Worm (Caenorhabditis elegans): Measurements from ENCODE around the gene fbxa-136.

The fbxa-136 gene

DNA sequence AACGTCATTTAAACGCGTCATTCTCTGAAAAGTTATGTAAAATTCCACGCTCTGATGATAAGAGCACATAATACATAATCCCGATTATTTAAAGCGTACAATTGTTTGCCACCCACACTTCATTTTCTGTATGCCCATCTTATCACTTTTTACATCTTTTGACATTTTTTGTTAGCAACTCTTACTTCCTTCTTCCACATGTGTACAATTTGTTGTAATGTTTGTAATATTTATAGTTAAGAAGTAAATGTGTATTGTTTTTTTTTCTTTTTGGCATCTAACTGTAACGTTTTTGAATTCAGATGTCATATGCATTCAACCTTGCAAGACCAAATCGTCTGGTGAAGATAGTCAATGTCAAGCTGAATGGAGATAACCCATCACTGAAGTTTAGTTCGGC is at the start of gene fbxa-136:
Gene fbxa-136 (plus strand): TSS at position 301 of the 400 bp plus-strand sequence.
- TF ChIP-seq C34B4.2 (tag; optimal IDR thresholded peaks at IDR 0.05): no peak

DNA sequence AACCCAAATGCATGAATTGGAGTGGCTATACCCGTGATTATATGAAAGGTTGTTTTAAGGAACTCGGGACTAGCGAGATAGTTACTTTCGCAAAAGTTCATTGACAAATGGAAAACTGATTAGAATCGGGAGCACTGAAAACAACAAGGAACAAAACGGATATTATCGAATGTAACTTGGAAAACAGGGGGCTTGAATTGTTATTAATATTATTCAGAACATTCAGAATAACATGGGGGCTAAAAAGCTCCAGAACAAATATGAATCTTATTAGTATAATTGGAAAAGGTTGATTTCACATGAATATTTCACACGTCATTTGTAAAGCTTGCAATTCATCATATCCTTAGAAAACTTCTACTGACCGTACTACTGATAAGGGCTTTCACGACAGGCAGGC is 49.3 kb upstream of the fbxa-136 start, which contains the start of gene srh-235:
Gene srh-235 (minus strand): TSS at position 101 of the 400 bp plus-strand sequence.
- TF ChIP-seq lin-15B (tag; optimal IDR thresholded peaks at IDR 0.05) (no peak), fos-1 (tag; optimal IDR thresholded peaks at IDR 0.05) (no peak), efl-1 (optimal IDR thresholded peaks at IDR 0.05) (no peak), efl-1 (GFP tag; optimal IDR thresholded peaks at IDR 0.05 in 1 of 2) (no peak), nhr-90 (tag; optimal IDR thresholded peaks at IDR 0.05; ENCODE audit: poor library complexity) (no peak), sox-4 (tag; optimal IDR thresholded peaks at IDR 0.05) (no peak), isw-1 (GFP tag; IDR thresholded peaks at IDR 0.05) (no peak), egl-13 (tag; optimal IDR thresholded peaks at IDR 0.05) (no peak), aly-2 (tag; optimal IDR thresholded peaks at IDR 0.05) (no peak), rnt-1 (tag; optimal IDR thresholded peaks at IDR 0.05) (no peak), nhr-20 (tag; optimal IDR thresholded peaks at IDR 0.05) (no peak), alr-1 (tag; optimal IDR thresholded peaks at IDR 0.05; ENCODE audit: borderline replicate concordance) (no peak), tbx-2 (tag; optimal IDR thresholded peaks at IDR 0.05) (no peak), Y116A8C.19 (tag; optimal IDR thresholded peaks at IDR 0.05; ENCODE audit: borderline replicate concordance) (no peak), nhr-84 (tag; optimal IDR thresholded peaks at IDR 0.05) (no peak)

DNA sequence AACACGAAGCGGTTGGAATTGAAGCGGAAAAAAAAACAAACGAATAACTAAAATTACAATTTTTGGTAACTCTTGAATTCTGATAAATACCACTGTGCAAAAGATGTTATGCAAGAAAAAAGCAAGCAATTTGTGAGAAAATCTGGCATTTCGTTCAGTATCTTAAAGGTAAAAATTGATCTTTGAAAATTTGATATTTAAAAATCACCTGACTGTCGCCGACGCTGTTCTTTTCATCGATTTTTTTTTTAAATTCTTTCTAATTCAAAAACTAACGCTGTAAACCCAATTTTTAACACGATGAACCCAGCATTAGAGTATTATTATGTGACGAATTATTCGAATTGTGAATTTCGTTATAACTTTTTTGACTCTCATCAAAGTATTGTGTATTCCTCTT is 47.1 kb upstream of the fbxa-136 start, which contains the start of gene srh-123:
Gene srh-123 (plus strand): TSS at position 301 of the 400 bp plus-strand sequence.
- no peak for TF ChIP-seq C16A3.4 (tag; optimal IDR thresholded peaks at IDR 0.05)

DNA sequence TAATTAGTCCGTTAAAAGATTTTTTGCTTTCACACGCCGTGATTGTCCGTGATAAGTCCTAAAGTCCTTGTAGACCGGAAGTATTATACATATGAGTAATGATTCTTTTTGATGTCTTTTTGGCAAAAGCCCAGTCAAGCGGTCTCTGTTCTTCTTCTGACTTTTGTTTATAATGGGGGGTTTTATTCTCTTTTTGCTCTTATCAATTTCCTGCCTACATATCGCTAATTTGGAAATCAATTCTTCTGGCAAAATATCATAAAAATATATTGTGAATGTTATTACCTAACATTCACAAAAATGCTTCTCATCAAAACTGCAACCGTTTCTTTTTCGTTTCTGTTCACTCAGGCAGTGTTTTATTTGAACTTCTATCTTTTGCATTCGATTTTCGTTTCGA is 44.3 kb upstream of the fbxa-136 start, which contains the start of gene srbc-61:
Gene srbc-61 (plus strand): TSS at position 301 of the 400 bp plus-strand sequence.
- no peak for TF ChIP-seq aly-2 (tag; optimal IDR thresholded peaks at IDR 0.05)
- no peak for TF ChIP-seq unc-30 (tag; optimal IDR thresholded peaks at IDR 0.05)
- TF ChIP-seq unc-62 (GFP tag; optimal IDR thresholded peaks at IDR 0.05): no peak
- TF ChIP-seq ceh-8 (GFP tag; optimal IDR thresholded peaks at IDR 0.05): no peak
- no peak for TF ChIP-seq skn-1 (tag; optimal IDR thresholded peaks at IDR 0.05)
- TF ChIP-seq isw-1 (GFP tag; IDR thresholded peaks at IDR 0.05): no peak
- TF ChIP-seq C16A3.4 (tag; optimal IDR thresholded peaks at IDR 0.05): no peak
- TF ChIP-seq swsn-7 (tag; optimal IDR thresholded peaks at IDR 0.05): no peak
- no peak for TF ChIP-seq ama-1 (optimal IDR thresholded peaks at IDR 0.05)
- no peak for TF ChIP-seq tbx-2 (tag; optimal IDR thresholded peaks at IDR 0.05)

DNA sequence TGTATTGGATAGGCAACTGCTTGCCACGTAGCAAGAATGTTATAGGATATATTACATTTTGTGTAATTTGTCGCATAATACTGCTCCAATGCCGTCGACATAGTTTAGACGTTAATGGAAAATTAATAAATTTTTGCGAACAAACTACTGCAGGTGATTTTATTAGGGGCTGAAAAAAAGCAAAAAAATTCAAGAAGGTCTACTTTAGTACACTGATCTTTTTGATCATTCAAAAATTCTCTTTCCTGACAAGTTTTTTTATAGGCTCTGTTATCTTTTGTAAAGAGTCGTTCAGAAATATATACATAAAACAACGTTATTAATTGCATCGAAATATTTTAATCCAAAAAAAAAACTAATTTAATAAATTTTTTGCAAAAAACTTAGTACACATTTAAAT is 35.8 kb upstream of the fbxa-136 start, which contains the start of gene srh-111:
Gene srh-111 (minus strand): TSS at position 101 of the 400 bp plus-strand sequence.
- no peak for TF ChIP-seq fkh-4 (tag; optimal IDR thresholded peaks at IDR 0.05; ENCODE audit: borderline replicate concordance)
- TF ChIP-seq lin-13 (GFP tag; optimal IDR thresholded peaks at IDR 0.05): no peak
- no peak for TF ChIP-seq ceh-82 (tag; optimal IDR thresholded peaks at IDR 0.05)
- TF ChIP-seq sup-37 (GFP tag; optimal IDR thresholded peaks at IDR 0.05): no peak
- no peak for TF ChIP-seq efl-1 (optimal IDR thresholded peaks at IDR 0.05)
- no peak for TF ChIP-seq efl-1 (GFP tag; optimal IDR thresholded peaks at IDR 0.05 in 1 of 2)
- no peak for TF ChIP-seq mdl-1 (tag; optimal IDR thresholded peaks at IDR 0.05)
- TF ChIP-seq zag-1 (tag; optimal IDR thresholded peaks at IDR 0.05): no peak
- no peak for TF ChIP-seq nhr-85 (tag)
- no peak for TF ChIP-seq sox-4 (tag; optimal IDR thresholded peaks at IDR 0.05)
- no peak for TF ChIP-seq alr-1 (tag; optimal IDR thresholded peaks at IDR 0.05; ENCODE audit: borderline replicate concordance)
- no peak for TF ChIP-seq nhr-11 (tag; optimal IDR thresholded peaks at IDR 0.05)

DNA sequence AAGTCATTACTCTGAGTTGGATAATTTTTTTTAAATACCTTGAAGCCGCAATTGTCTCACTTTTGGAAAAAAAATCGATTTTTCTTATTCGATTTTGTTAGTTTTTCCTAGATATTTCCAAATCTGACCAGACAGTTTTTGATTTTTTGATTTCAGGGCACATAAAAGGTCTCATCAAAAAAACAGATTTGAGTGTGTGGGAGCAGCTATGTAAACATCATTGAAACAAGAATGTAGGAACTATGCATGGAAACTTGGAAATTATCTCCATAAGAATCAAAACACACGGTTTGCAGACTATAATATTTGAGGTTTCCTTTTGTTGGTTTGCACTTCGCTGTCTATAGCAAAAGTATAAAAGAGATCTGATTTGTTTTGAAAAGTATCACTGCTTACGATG is 34.8 kb upstream of the fbxa-136 start, which contains the start of gene scl-24:
Gene scl-24 (plus strand): TSS at position 301 of the 400 bp plus-strand sequence.
- TF ChIP-seq dsc-1 (tag; optimal IDR thresholded peaks at IDR 0.05): no peak
- no peak for TF ChIP-seq nhr-85 (tag)
- no peak for TF ChIP-seq F16B12.6 (tag; optimal IDR thresholded peaks at IDR 0.05)
- TF ChIP-seq rnt-1 (tag; optimal IDR thresholded peaks at IDR 0.05): no peak
- TF ChIP-seq Y116A8C.19 (tag; optimal IDR thresholded peaks at IDR 0.05; ENCODE audit: borderline replicate concordance): no peak
- TF ChIP-seq nhr-11 (tag; optimal IDR thresholded peaks at IDR 0.05): no peak
